Worm (Caenorhabditis elegans): ENCODE results near the gene B0334.13.

Gene B0334.13

ce11 chrII:11484600-11484999 is 3.5 kb upstream of the B0334.13 start (continued):
- TF ChIP-seq attf-6 (GFP tag; IDR thresholded peaks at IDR 0.05) = peak; percentile 79
- no peak for TF ChIP-seq unc-62 (GFP tag; optimal IDR thresholded peaks at IDR 0.05)
- TF ChIP-seq somi-1 (GFP tag; optimal IDR thresholded peaks at IDR 0.05) = peak; percentile 88
- TF ChIP-seq hmg-20 (GFP tag; IDR thresholded peaks at IDR 0.05) = peak; percentile 88
- TF ChIP-seq nhr-120 (GFP tag; IDR thresholded peaks at IDR 0.05) = peak; percentile 97
- TF ChIP-seq mcd-1 (GFP tag; IDR thresholded peaks at IDR 0.05) = peak; percentile 83
- TF ChIP-seq bed-2 (GFP tag; IDR thresholded peaks at IDR 0.05) = no peak
- peak; percentile 87 for TF ChIP-seq repo-1 (tag; optimal IDR thresholded peaks at IDR 0.05)

DNA sequence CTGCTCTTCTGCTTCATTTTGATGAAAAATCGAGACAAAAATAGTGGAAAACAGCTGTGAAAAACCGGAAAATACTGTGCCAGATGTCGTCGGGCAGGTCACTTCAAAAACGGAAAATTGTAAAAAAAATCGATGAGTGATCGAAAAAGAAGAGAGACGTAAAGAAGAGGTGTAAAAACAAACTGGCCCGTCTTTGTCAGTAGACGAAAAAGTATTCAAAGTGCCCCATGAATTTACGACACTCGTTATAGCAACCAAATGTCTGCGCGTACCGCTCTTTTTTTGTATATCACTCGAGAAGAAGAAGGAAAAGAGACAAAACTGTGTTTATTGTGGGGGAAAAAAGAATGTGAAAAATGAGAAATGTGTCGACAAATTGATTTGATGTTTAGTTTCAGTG is 2.9 kb upstream of the B0334.13 start, which contains the start of gene twk-5:
Gene twk-5, minus strand, starts transcription at position 101 of the 400 bp plus-strand sequence.
- TF ChIP-seq pbrm-1 (GFP tag; IDR thresholded peaks at IDR 0.05) (no peak), ccch-3 (GFP tag; optimal IDR thresholded peaks at IDR 0.05) (no peak), him-1 (tag; optimal IDR thresholded peaks at IDR 0.05) (no peak), sdz-38 (tag; optimal IDR thresholded peaks at IDR 0.05) (no peak), ztf-28 (GFP tag; IDR thresholded peaks at IDR 0.05) (no peak), K12H6.12 (tag; optimal IDR thresholded peaks at IDR 0.05) (no peak), egl-44 (GFP tag; IDR thresholded peaks at IDR 0.05) (no peak), fkh-3 (tag; optimal IDR thresholded peaks at IDR 0.05) (no peak)

ce11 chrII:11486698-11487234 is 1.3 kb upstream of the B0334.13 start, which contains the start of gene ttr-18:
ttr-18 (minus strand) TSS chrII:11486748.
- TF ChIP-seq zim-3 (tag; optimal IDR thresholded peaks at IDR 0.05) = no peak
- peak; percentile 47; the same call in 1 of the 2 replicates for TF ChIP-seq hmg-1.2 (GFP tag; IDR thresholded peaks at IDR 0.05)
- TF ChIP-seq Y53F4B.3 (GFP tag; IDR thresholded peaks at IDR 0.05) = no peak
- TF ChIP-seq egl-18 (GFP tag; IDR thresholded peaks at IDR 0.05) = no peak

- TF ChIP-seq attf-6 (GFP tag; IDR thresholded peaks at IDR 0.05) = no peak
- no peak for TF ChIP-seq C17E4.6 (GFP tag; IDR thresholded peaks at IDR 0.05)
- TF ChIP-seq lsl-1 (GFP tag; optimal IDR thresholded peaks at IDR 0.05) = no peak
- TF ChIP-seq B0261.1 (tag; optimal IDR thresholded peaks at IDR 0.05) = no peak
- TF ChIP-seq let-607 (tag; optimal IDR thresholded peaks at IDR 0.05) = no peak
- TF ChIP-seq madf-8 (GFP tag; conservative IDR thresholded peaks at IDR 0.05) = no peak
- peak; percentile 21 for TF ChIP-seq nhr-80 (tag; optimal IDR thresholded peaks at IDR 0.05)
- no peak for TF ChIP-seq die-1 (tag; optimal IDR thresholded peaks at IDR 0.05)
- TF ChIP-seq ekl-4 (GFP tag; IDR thresholded peaks at IDR 0.05) = no peak
- TF ChIP-seq ceh-79 (tag; optimal IDR thresholded peaks at IDR 0.05) = no peak
- TF ChIP-seq lin-54 (GFP tag; optimal IDR thresholded peaks at IDR 0.05) = peak; percentile 6
- TF ChIP-seq sea-2 (GFP tag; IDR thresholded peaks at IDR 0.05) = no peak
- TF ChIP-seq F49E8.2 (tag; optimal IDR thresholded peaks at IDR 0.05; ENCODE audit: insufficient read depth) = no peak
- TF ChIP-seq nfyb-1 (GFP tag; IDR thresholded peaks at IDR 0.05) = 0 out of 2 replicates have a peak, but pooled peaks have one; percentile 15
- TF ChIP-seq lin-40 (tag; optimal IDR thresholded peaks at IDR 0.05) = peak; percentile 9
- TF ChIP-seq nhr-120 (GFP tag; IDR thresholded peaks at IDR 0.05) = no peak
- no peak for TF ChIP-seq dpff-1 (tag; optimal IDR thresholded peaks at IDR 0.05)
Observed at ce11 chrII:11492843-11493242, 4.7 kb downstream of the B0334.13 start, which contains the start of gene hacl-1. hacl-1 (minus strand) TSS chrII:11492963.
